Worm (Caenorhabditis elegans) whole organism, L1 larva: Measurements from ENCODE around the gene F56D2.3.

ENCODE experiments used
- elt-3 ChIP-seq, 6 experiments: fragments of 150-350 bp in 1 of 6; sonication (generic microtip); optimal IDR thresholded peaks; 2 replicates each; lab custom pipeline; 2017 to 2018; ENCODE audit warnings: missing biosample characterization in 6 of 6, missing genetic modification characterization in 6 of 6, inconsistent platforms in 1 of 6
- unc-30 ChIP-seq: sonication (generic microtip); optimal IDR thresholded peaks from 2 replicates; lab custom pipeline; 2017; ENCODE audit warnings: missing biosample characterization, missing genetic modification characterization
- unc-62 ChIP-seq: fragments of 150-350 bp; optimal IDR thresholded peaks from 2 replicates; lab custom pipeline; 2014; ENCODE audit warnings: missing biosample characterization, missing genetic modification reagents, missing genetic modification characterization
- ztf-11 ChIP-seq, 2 experiments: sonication (generic microtip); optimal IDR thresholded peaks; 2 replicates each; lab custom pipeline; 2016 to 2017; ENCODE audit warnings: missing genetic modification characterization in 2 of 2, missing biosample characterization in 1 of 2, missing compliant biosample characterization in 1 of 2
- ztf-4 ChIP-seq: fragments of 150-350 bp; optimal IDR thresholded peaks from 2 replicates; lab custom pipeline; 2014; ENCODE audit warnings: missing biosample characterization, missing genetic modification characterization

DNA sequence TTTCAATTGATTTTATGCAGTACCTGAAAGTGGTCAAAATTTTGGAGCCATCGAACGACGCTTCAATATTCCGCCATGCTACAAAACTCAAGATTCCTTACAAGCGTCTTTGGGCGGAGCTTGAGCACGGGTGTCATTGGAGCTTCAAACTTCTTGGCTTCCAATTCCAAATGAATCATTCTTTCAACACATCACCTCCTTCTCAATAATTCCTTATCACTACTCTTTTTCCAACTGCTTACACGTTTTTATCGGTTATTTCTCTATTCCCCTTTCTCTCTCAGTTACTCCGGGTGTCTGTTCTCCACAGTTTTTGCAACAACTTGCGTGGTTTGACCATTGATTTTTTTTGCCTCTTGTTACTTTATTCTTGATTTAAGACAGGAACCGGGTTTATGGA, 38.0 kb upstream of the F56D2.3 start, which contains the start of gene F09F7.5:
- TF ChIP-seq ztf-4 (tag; lab: Kevin White, UChicago) (no peak), elt-3 (tag; optimal IDR thresholded peaks at IDR 0.05; lab: Kevin White, UChicago) (no peak), unc-62 (GFP tag; lab: Kevin White, UChicago) (no peak), unc-30 (tag; lab: Kevin White, UChicago) (no peak), ztf-11 (tag; optimal IDR thresholded peaks at IDR 0.05; lab: Kevin White, UChicago) (no peak)
